Fruit fly (Drosophila melanogaster) whole organism, wandering third instar larva: ENCODE measurements around the gene CG33172.

Source experiments
- Rel ChIP-seq, 2 experiments: fragments of 200-800 bp; sonication (Bioruptor generic) in 1 of 2; optimal IDR thresholded peaks; 2 replicates in 1 of 2; 3 replicates in 1 of 2; lab custom pipeline; 2016 to 2019; ENCODE audit warnings: mild to moderate bottlenecking in 2 of 2, missing biosample characterization in 2 of 2, missing genetic modification characterization in 2 of 2, moderate library complexity in 1 of 2
- Sp1 ChIP-seq: fragments of 200-800 bp; sonication (Bioruptor generic); optimal IDR thresholded peaks from 3 replicates; lab custom pipeline; 2019; ENCODE audit warnings: missing biosample characterization, mild to moderate bottlenecking, missing genetic modification characterization, moderate library complexity
- dmrt93B ChIP-seq: fragments of 200-800 bp; sonication (Bioruptor generic); optimal IDR thresholded peaks from 2 replicates; lab custom pipeline; 2018; ENCODE audit warnings: missing biosample characterization, mild to moderate bottlenecking, missing genetic modification characterization
- pan ChIP-seq: fragments of >200 bp; optimal IDR thresholded peaks from 2 replicates; lab custom pipeline; 2017
- psq ChIP-seq: fragments of 200-800 bp; sonication (Bioruptor generic); optimal IDR thresholded peaks from 3 replicates; lab custom pipeline; 2017; ENCODE audit warnings: missing biosample characterization, mild to moderate bottlenecking, missing genetic modification characterization, moderate library complexity
- rgr ChIP-seq: fragments of 200-800 bp; sonication (Bioruptor generic); optimal IDR thresholded peaks from 3 replicates; lab custom pipeline; 2016; ENCODE audit warnings: missing biosample characterization, mild to moderate bottlenecking, missing genetic modification characterization
- usp ChIP-seq: fragments of >200 bp; optimal IDR thresholded peaks from 2 replicates; lab custom pipeline; 2017; ENCODE audit warnings: missing biosample characterization, missing genetic modification characterization

DNA sequence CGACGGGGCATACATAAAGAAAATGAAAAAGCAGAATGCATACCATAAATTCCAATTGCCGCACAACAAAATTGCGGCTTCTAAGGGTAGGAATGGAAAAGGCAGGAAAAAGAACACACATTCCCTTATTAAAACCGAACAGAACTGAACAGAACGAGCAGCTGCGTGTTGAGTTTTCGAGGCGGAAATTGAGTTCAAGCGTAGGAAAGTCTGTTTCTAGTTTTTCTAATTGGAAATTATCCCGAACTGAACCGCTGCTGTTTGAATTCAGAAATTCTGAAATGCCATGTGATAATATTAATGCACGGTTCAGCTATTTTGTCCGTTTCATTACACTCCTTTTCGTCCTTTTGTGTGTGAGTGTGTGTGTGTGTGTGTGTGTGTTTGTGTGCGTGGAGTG lies 47.4 kb downstream of the CG33172 start:
- TF ChIP-seq pan (lab: Kevin White, UChicago) (no peak), rgr (GFP tag; lab: Kevin White, UChicago) (no peak), Sp1 (no peak), usp (GFP tag; lab: Kevin White, UChicago) (no peak), dmrt93B (GFP tag; lab: Kevin White, UChicago) (no peak), Rel (GFP tag; optimal IDR thresholded peaks at IDR 0.05; lab: Kevin White, UChicago) (no peak), Rel (tag; optimal IDR thresholded peaks at IDR 0.05; lab: Kevin White, UChicago) (no peak), psq (GFP tag; lab: Kevin White, UChicago) (no peak)
